Worm (Caenorhabditis elegans) whole organism, L3 larva: ENCODE data around the gene fbxc-32.

ENCODE experiments used
- ceh-82 ChIP-seq: fragments of 150-350 bp; optimal IDR thresholded peaks from 2 replicates; lab custom pipeline; 2014; ENCODE audit warnings: missing biosample characterization, missing genetic modification characterization
- egl-27 ChIP-seq: sonication (generic microtip); optimal IDR thresholded peaks from 4 replicates; lab custom pipeline; 2017; ENCODE audit warnings: missing biosample characterization, missing genetic modification reagents, missing genetic modification characterization
- elt-1 ChIP-seq: fragments of 150-350 bp; optimal IDR thresholded peaks from 2 replicates; lab custom pipeline; 2014; ENCODE audit warnings: missing biosample characterization, missing genetic modification characterization
- lin-15B ChIP-seq: fragments of 150-350 bp; optimal IDR thresholded peaks from 2 replicates; lab custom pipeline; 2014; ENCODE audit warnings: missing biosample characterization, missing genetic modification characterization
- nfya-1 ChIP-seq: sonication (generic microtip); optimal IDR thresholded peaks from 2 replicates; lab custom pipeline; 2017; ENCODE audit warnings: missing genetic modification characterization, mild to moderate bottlenecking, missing compliant biosample characterization, antibody characterized with exemption, moderate library complexity; ENCODE audit not compliant: insufficient read depth
- nhr-77 ChIP-seq: fragments of 150-350 bp; optimal IDR thresholded peaks from 2 replicates; lab custom pipeline; 2014; ENCODE audit warnings: missing biosample characterization, missing genetic modification characterization
- tbx-2 ChIP-seq: sonication (generic microtip); optimal IDR thresholded peaks from 2 replicates; lab custom pipeline; 2016; ENCODE audit warnings: mild to moderate bottlenecking, missing genetic modification characterization, missing compliant biosample characterization
- unc-62 ChIP-seq: fragments of 150-350 bp; sonication (generic microtip); optimal IDR thresholded peaks from 4 replicates; lab custom pipeline; 2014; ENCODE audit warnings: missing biosample characterization, missing genetic modification reagents, missing genetic modification characterization
- zag-1 ChIP-seq: fragments of 150-350 bp; optimal IDR thresholded peaks from 2 replicates; lab custom pipeline; 2014; ENCODE audit warnings: missing biosample characterization, missing genetic modification characterization

- TF ChIP-seq egl-27 (no peak), lin-15B (tag; lab: Kevin White, UChicago) (no peak), elt-1 (tag; lab: Kevin White, UChicago) (no peak), ceh-82 (tag; lab: Kevin White, UChicago) (no peak), nhr-77 (no peak), nfya-1 (no peak), tbx-2 (tag; lab: Kevin White, UChicago) (no peak), zag-1 (tag; lab: Kevin White, UChicago) (no peak), unc-62 (GFP tag; lab: Kevin White, UChicago) (no peak)
Measured at ce11 chrII:922778-923177, 25.2 kb downstream of the fbxc-32 start.
